Worm (Caenorhabditis elegans): ENCODE measurements around the gene nspf-1.

- no peak for TF ChIP-seq ceh-45 (GFP tag; IDR thresholded peaks at IDR 0.05)
- no peak for TF ChIP-seq ama-1 (optimal IDR thresholded peaks at IDR 0.05)
- no peak for TF ChIP-seq hlh-6 (tag; optimal IDR thresholded peaks at IDR 0.05)
- TF ChIP-seq pqm-1 (tag; optimal IDR thresholded peaks at IDR 0.05): no peak
Observed at ce11 chrII:2735644-2736043, 48.2 kb downstream of the nspf-1 start.
